Fruit fly (Drosophila melanogaster): Measurements from ENCODE around the gene msi.

msi gene

DNA sequence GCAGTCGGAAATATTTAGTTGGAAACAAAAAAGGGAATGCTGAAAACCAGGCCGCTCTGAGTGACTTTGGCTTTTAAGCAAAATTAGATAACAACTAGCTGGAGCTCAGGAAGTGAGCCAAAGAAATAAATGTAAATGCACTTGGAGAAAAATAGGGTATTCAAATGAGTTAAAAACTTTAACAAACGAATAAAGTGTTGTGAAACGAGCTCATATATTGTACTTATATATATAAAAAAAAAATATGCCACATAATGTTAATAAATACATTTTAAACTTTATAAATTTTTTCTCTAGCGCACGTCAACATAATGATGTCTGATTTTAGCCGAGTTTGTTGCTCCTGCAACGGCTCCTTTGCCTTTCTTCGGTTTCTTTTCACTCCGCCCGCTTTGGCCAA, 36.3 kb downstream of the msi start (continued):
- no peak for TF ChIP-seq CG1024 (GFP tag; IDR thresholded peaks at IDR 0.05)
- TF ChIP-seq Abd-B (GFP tag; optimal IDR thresholded peaks at IDR 0.05) = no peak
- TF ChIP-seq CG15269 (tag; optimal IDR thresholded peaks at IDR 0.05) = peak; percentile 4
- no peak for TF ChIP-seq ken (GFP tag; IDR thresholded peaks at IDR 0.05)
- no peak for TF ChIP-seq Nf-YA (GFP tag; IDR thresholded peaks at IDR 0.05)
- TF ChIP-seq CG8290 (GFP tag; optimal IDR thresholded peaks at IDR 0.05) = no peak
- no peak for TF ChIP-seq CG8290 (tag; optimal IDR thresholded peaks at IDR 0.05)
- no peak for TF ChIP-seq grn (GFP tag; optimal IDR thresholded peaks at IDR 0.05)
- no peak for TF ChIP-seq yki (optimal IDR thresholded peaks at IDR 0.05)
- TF ChIP-seq prd (optimal IDR thresholded peaks at IDR 0.05) = no peak
- no peak for TF ChIP-seq prd (GFP tag; IDR thresholded peaks at IDR 0.05)
- no peak for TF ChIP-seq bowl (GFP tag; IDR thresholded peaks at IDR 0.05)
- TF ChIP-seq CG12299 (tag; optimal IDR thresholded peaks at IDR 0.05) = no peak
- TF ChIP-seq NK7.1 (GFP tag; optimal IDR thresholded peaks at IDR 0.05) = no peak
- no peak for TF ChIP-seq Fer1 (GFP tag; optimal IDR thresholded peaks at IDR 0.05)
- peak; percentile 14 for TF ChIP-seq gem (tag; optimal IDR thresholded peaks at IDR 0.05)

DNA sequence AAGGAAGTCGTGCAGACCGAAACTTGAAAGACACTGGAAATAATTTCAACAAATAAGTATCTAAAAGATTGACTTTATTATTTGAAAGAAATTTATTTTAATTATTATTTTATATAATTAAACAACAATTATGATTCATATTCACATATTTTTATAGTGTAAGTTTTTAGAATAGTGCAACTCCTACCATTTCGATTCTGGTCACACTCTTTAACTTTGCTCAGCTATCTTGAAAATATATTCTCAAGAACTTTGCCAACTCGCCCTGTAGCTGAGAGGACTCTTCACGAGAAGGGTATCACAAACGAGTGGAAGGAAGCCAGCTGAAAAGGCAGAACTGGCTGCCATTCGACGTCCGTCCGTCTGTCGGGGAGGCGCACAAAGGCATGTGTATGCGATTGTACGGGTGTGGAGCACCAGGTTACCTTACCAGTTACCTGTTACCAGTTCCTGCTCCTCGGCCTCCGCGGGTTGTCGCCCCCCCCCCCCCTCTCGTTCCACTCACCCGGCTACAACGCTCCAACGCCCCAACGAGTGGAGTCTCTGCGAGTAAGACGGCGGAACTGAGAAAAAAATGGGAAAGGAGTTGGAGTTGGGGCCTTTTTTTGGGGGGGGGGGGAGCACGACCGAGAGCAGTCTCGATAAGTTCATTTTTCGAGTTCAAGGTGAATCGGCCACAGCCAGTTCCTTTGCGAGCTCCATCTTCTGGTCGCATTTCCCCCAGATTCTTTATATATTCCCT, 39.6 kb downstream of the msi start:
- TF ChIP-seq Usf (GFP tag; optimal IDR thresholded peaks at IDR 0.05) (no peak), CG4328 (GFP tag; optimal IDR thresholded peaks at IDR 0.05) (no peak), CG10654 (GFP tag; optimal IDR thresholded peaks at IDR 0.05) (no peak), corto (GFP tag; optimal IDR thresholded peaks at IDR 0.05) (peak; percentile 39), ci (GFP tag; IDR thresholded peaks at IDR 0.05) (no peak), al (GFP tag; IDR thresholded peaks at IDR 0.05) (no peak), CG11723 (GFP tag; optimal IDR thresholded peaks at IDR 0.05) (no peak), Hmr (GFP tag; optimal IDR thresholded peaks at IDR 0.05) (peak; percentile 8), fd3F (GFP tag; optimal IDR thresholded peaks at IDR 0.05) (no peak), Chrac-16 (GFP tag; optimal IDR thresholded peaks at IDR 0.05) (no peak), gro (GFP tag; optimal IDR thresholded peaks at IDR 0.05) (no peak), hkb (optimal IDR thresholded peaks at IDR 0.05) (no peak), hkb (GFP tag; IDR thresholded peaks at IDR 0.05) (no peak), CG14050 (GFP tag; IDR thresholded peaks at IDR 0.05) (no peak), CG7745 (tag; optimal IDR thresholded peaks at IDR 0.05) (no peak), exex (tag; optimal IDR thresholded peaks at IDR 0.05) (no peak), hb (GFP tag; IDR thresholded peaks at IDR 0.05; ENCODE audit: partially characterized antibody) (no peak), Stat92E (GFP tag; optimal IDR thresholded peaks at IDR 0.05) (no peak), wek (GFP tag; optimal IDR thresholded peaks at IDR 0.05) (no peak), Xrp1 (GFP tag; IDR thresholded peaks at IDR 0.05) (0 out of 2 replicates have a peak, but pooled peaks have one; percentile 10), CG3281 (GFP tag; optimal IDR thresholded peaks at IDR 0.05) (no peak), CG17361 (GFP tag; IDR thresholded peaks at IDR 0.05) (no peak), HmgD (GFP tag; optimal IDR thresholded peaks at IDR 0.05) (no peak), HLH3B (GFP tag; IDR thresholded peaks at IDR 0.05) (no peak), lmd (GFP tag; IDR thresholded peaks at IDR 0.05) (no peak), CG7372 (GFP tag; IDR thresholded peaks at IDR 0.05) (no peak), Ravus (GFP tag; IDR thresholded peaks at IDR 0.05) (no peak), gfzf (GFP tag; optimal IDR thresholded peaks at IDR 0.05) (no peak), CG18599 (GFP tag; optimal IDR thresholded peaks at IDR 0.05) (peak; percentile 15), CG2712 (tag; optimal IDR thresholded peaks at IDR 0.05) (no peak), CG2120 (GFP tag; optimal IDR thresholded peaks at IDR 0.05) (no peak), ash1 (GFP tag; optimal IDR thresholded peaks at IDR 0.05) (no peak), nom (GFP tag; optimal IDR thresholded peaks at IDR 0.05) (peak; percentile 71), usp (GFP tag; optimal IDR thresholded peaks at IDR 0.05) (no peak), CG30403 (GFP tag; optimal IDR thresholded peaks at IDR 0.05) (no peak), ftz-f1 (GFP tag; optimal IDR thresholded peaks at IDR 0.05) (no peak)
